Worm (Caenorhabditis elegans) whole organism, L1 larva: ENCODE results near the gene wrt-1.

Source experiments
- C04F5.9 ChIP-seq: sonication (generic microtip); optimal IDR thresholded peaks from 2 replicates; lab custom pipeline; 2016; ENCODE audit warnings: missing genetic modification characterization, missing compliant biosample characterization
- C16A3.4 ChIP-seq: fragments of 150-350 bp; optimal IDR thresholded peaks from 2 replicates; lab custom pipeline; 2014; ENCODE audit warnings: missing biosample characterization, missing genetic modification characterization
- F16B12.6 ChIP-seq: fragments of 150-350 bp; optimal IDR thresholded peaks from 2 replicates; lab custom pipeline; 2014; ENCODE audit warnings: missing biosample characterization, missing genetic modification characterization
- blmp-1 ChIP-seq: fragments of 150-350 bp; optimal IDR thresholded peaks from 2 replicates; lab custom pipeline; 2014; ENCODE audit warnings: missing biosample characterization, missing genetic modification characterization
- ceh-8 ChIP-seq: fragments of 200-800 bp; sonication (Bioruptor generic); optimal IDR thresholded peaks from 2 replicates; lab custom pipeline; 2018; ENCODE audit warnings: mild to moderate bottlenecking, missing genetic modification characterization, moderate library complexity, missing compliant biosample characterization
- ceh-82 ChIP-seq, 3 experiments: fragments of 150-350 bp in 1 of 3; sonication (generic microtip) in 2 of 3; optimal IDR thresholded peaks; 2 replicates each; lab custom pipeline; 2014 to 2017; ENCODE audit warnings: missing biosample characterization in 3 of 3, missing genetic modification characterization in 3 of 3
- ceh-90 ChIP-seq: sonication (generic microtip); optimal IDR thresholded peaks from 2 replicates; lab custom pipeline; 2016; ENCODE audit warnings: missing genetic modification characterization, missing compliant biosample characterization
- ces-1 ChIP-seq: fragments of 150-350 bp; optimal IDR thresholded peaks from 2 replicates; lab custom pipeline; 2014; ENCODE audit warnings: missing biosample characterization, missing genetic modification reagents, missing genetic modification characterization
- dsc-1 ChIP-seq: sonication (generic microtip); optimal IDR thresholded peaks from 2 replicates; lab custom pipeline; 2016; ENCODE audit warnings: mild to moderate bottlenecking, missing genetic modification characterization, missing compliant biosample characterization
- efl-1 ChIP-seq, 4 experiments: fragments of 150-350 bp; optimal IDR thresholded peaks in 3 of 4; peaks in 1 of 4; 1 replicate in 1 of 4; 2 replicates in 3 of 4; lab custom pipeline; 2014; ENCODE audit warnings: missing biosample characterization in 2 of 4, missing genetic modification characterization in 2 of 4, missing genetic modification reagents in 2 of 4
- egl-13 ChIP-seq: sonication (generic microtip); optimal IDR thresholded peaks from 2 replicates; lab custom pipeline; 2016; ENCODE audit warnings: missing genotype, missing genetic modification reagents, missing genetic modification characterization, missing compliant biosample characterization
- elt-2 ChIP-seq: sonication (generic microtip); optimal IDR thresholded peaks from 2 replicates; lab custom pipeline; 2016; ENCODE audit warnings: missing genetic modification characterization, mild to moderate bottlenecking, inconsistent platforms, missing compliant biosample characterization, missing genetic modification reagents
- elt-3 ChIP-seq, 6 experiments: fragments of 150-350 bp in 1 of 6; sonication (generic microtip); optimal IDR thresholded peaks; 2 replicates each; lab custom pipeline; 2017 to 2018; ENCODE audit warnings: missing biosample characterization in 6 of 6, missing genetic modification characterization in 6 of 6, inconsistent platforms in 1 of 6
- fkh-10 ChIP-seq: sonication (generic microtip); optimal IDR thresholded peaks from 2 replicates; lab custom pipeline; 2017; ENCODE audit warnings: missing biosample characterization, missing genetic modification reagents, missing genetic modification characterization
- fkh-4 ChIP-seq: sonication (generic microtip); optimal IDR thresholded peaks from 2 replicates; lab custom pipeline; 2016; ENCODE audit warnings: missing compliant biosample characterization, missing genetic modification characterization, borderline replicate concordance
- fkh-8 ChIP-seq: sonication (generic microtip); optimal IDR thresholded peaks from 2 replicates; lab custom pipeline; 2016; ENCODE audit warnings: mild to moderate bottlenecking, missing genetic modification characterization, missing compliant biosample characterization
- hlh-4 ChIP-seq: sonication (generic microtip); optimal IDR thresholded peaks from 2 replicates; lab custom pipeline; 2016; ENCODE audit warnings: mild to moderate bottlenecking, missing genetic modification characterization, missing compliant biosample characterization
- lin-14 ChIP-seq: fragments of 200-800 bp; sonication (Bioruptor generic); optimal IDR thresholded peaks from 2 replicates; lab custom pipeline; 2018; ENCODE audit warnings: mild to moderate bottlenecking, missing genetic modification characterization, moderate library complexity, missing compliant biosample characterization
- lin-39 ChIP-seq: fragments of 150-350 bp; optimal IDR thresholded peaks from 2 replicates; lab custom pipeline; 2014; ENCODE audit warnings: missing biosample characterization, missing genetic modification reagents, missing genetic modification characterization
- mdl-1 ChIP-seq, 2 experiments: fragments of 150-350 bp; optimal IDR thresholded peaks; 2 replicates each; lab custom pipeline; 2014 to 2017; ENCODE audit warnings: missing biosample characterization in 2 of 2, missing genetic modification characterization in 2 of 2, inconsistent platforms in 1 of 2
- nhr-12 ChIP-seq: sonication (generic microtip); optimal IDR thresholded peaks from 2 replicates; lab custom pipeline; 2017; ENCODE audit warnings: missing biosample characterization, missing genetic modification characterization
- nhr-19 ChIP-seq: fragments of 200-800 bp; sonication (Bioruptor generic); conservative IDR thresholded peaks from 2 replicates; pipeline ENCODE4 v1.3.6; 2022; ENCODE audit warnings: missing genetic modification characterization, missing compliant biosample characterization
- nhr-20 ChIP-seq: sonication (generic microtip); optimal IDR thresholded peaks from 2 replicates; lab custom pipeline; 2016; ENCODE audit warnings: mild to moderate bottlenecking, missing genetic modification characterization, missing compliant biosample characterization
- nhr-28 ChIP-seq: fragments of 150-350 bp; optimal IDR thresholded peaks from 2 replicates; lab custom pipeline; 2014; ENCODE audit warnings: missing biosample characterization, missing genetic modification characterization
- nhr-77 ChIP-seq: fragments of 150-350 bp; optimal IDR thresholded peaks from 2 replicates; lab custom pipeline; 2014; ENCODE audit warnings: missing biosample characterization, missing genetic modification characterization
- nhr-90 ChIP-seq: sonication (generic microtip); optimal IDR thresholded peaks from 2 replicates; lab custom pipeline; 2016; ENCODE audit warnings: mild to moderate bottlenecking, missing genetic modification characterization, missing compliant biosample characterization; ENCODE audit not compliant: poor library complexity
- pqm-1 ChIP-seq: sonication (generic microtip); optimal IDR thresholded peaks from 3 replicates; lab custom pipeline; 2017; ENCODE audit warnings: missing biosample characterization, missing genetic modification characterization
- skn-1 ChIP-seq: fragments of 150-350 bp; optimal IDR thresholded peaks from 2 replicates; lab custom pipeline; 2014; ENCODE audit warnings: missing biosample characterization, missing genetic modification characterization
- snu-23 ChIP-seq: sonication (generic microtip); optimal IDR thresholded peaks from 2 replicates; lab custom pipeline; 2016; ENCODE audit warnings: missing genetic modification characterization, missing compliant biosample characterization
- tbx-2 ChIP-seq: sonication (generic microtip); optimal IDR thresholded peaks from 2 replicates; lab custom pipeline; 2016; ENCODE audit warnings: missing genetic modification characterization, missing compliant biosample characterization
- tlp-1 ChIP-seq: fragments of 150-350 bp; optimal IDR thresholded peaks from 2 replicates; lab custom pipeline; 2014; ENCODE audit warnings: missing biosample characterization, missing genetic modification characterization
- unc-130 ChIP-seq: fragments of 150-350 bp; optimal IDR thresholded peaks from 2 replicates; lab custom pipeline; 2017; ENCODE audit warnings: missing biosample characterization, missing genetic modification characterization, inconsistent platforms
- ztf-4 ChIP-seq: fragments of 150-350 bp; optimal IDR thresholded peaks from 2 replicates; lab custom pipeline; 2014; ENCODE audit warnings: missing biosample characterization, missing genetic modification characterization

Gene wrt-1

ce11 chrII:7561494-7561893, 30.7 kb downstream of the wrt-1 start, which contains the start of the genes ZK1290.11 and ZK1290.1:
Gene ZK1290.11, minus strand, starts transcription at chrII:7561594.
Gene ZK1290.1, plus strand, starts transcription at chrII:7561764.
- TF ChIP-seq dsc-1, result no peak
- no peak for TF ChIP-seq ces-1

DNA sequence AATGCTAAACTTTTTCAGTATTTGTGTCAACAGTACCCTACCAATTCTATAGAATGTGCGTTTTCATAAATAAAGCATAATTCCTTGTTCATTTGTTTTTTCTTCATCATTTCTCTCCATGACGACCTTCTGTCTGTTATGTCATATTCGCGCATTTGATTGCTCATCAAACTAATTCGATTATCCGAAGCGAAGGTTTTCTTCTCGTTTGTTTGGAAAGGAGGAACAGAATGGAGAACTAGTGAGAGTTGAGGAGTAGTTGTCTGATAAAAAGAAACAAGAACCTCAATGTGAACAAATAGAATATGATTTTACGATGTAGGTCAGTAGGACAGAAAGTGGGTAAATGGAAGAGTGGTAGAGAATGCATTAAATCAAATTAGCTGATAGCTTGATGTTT, 31.8 kb downstream of the wrt-1 start:
- TF ChIP-seq skn-1 (tag; lab: Kevin White, UChicago) (no peak), blmp-1 (tag; lab: Kevin White, UChicago) (peak; percentile 56)
- TF ChIP-seq, all 84 proteins: peak for 1

- TF ChIP-seq ceh-90, result no peak
- no peak for TF ChIP-seq lin-39 (tag; lab: Kevin White, UChicago)
- no peak for TF ChIP-seq hlh-4 (tag; lab: Kevin White, UChicago)
- no peak for TF ChIP-seq tlp-1 (tag; lab: Kevin White, UChicago)
- TF ChIP-seq nhr-19, result no peak
- TF ChIP-seq nhr-77 (tag; lab: Kevin White, UChicago), result no peak
Measured at ce11 chrII:7570305-7570704, 39.5 kb downstream of the wrt-1 start, which contains the start of gene F35D2.3. Gene F35D2.3, plus strand, starts transcription at chrII:7570605.

- TF ChIP-seq hlh-4 (tag; lab: Kevin White, UChicago) (no peak), lin-14 (GFP tag; lab: Kevin White, UChicago) (peak; percentile 8)
Measured at ce11 chrII:7570820-7571219, 40.0 kb downstream of the wrt-1 start.

- no peak for TF ChIP-seq ztf-4 (tag; lab: Kevin White, UChicago)
- TF ChIP-seq tlp-1 (tag; lab: Kevin White, UChicago), result no peak
- no peak for TF ChIP-seq fkh-8 (tag; lab: Kevin White, UChicago)
- TF ChIP-seq ceh-8 (GFP tag; lab: Kevin White, UChicago), result no peak
- TF ChIP-seq hlh-4 (tag; lab: Kevin White, UChicago), result no peak
- TF ChIP-seq F16B12.6, result no peak
- TF ChIP-seq skn-1 (tag; lab: Kevin White, UChicago), result no peak
- no peak for TF ChIP-seq ceh-90
- TF ChIP-seq pqm-1 (tag; lab: Kevin White, UChicago), result no peak
- no peak for TF ChIP-seq ceh-82 (tag; optimal IDR thresholded peaks at IDR 0.05; lab: Kevin White, UChicago)
Measured at ce11 chrII:7574143-7574542, 43.3 kb downstream of the wrt-1 start, which contains the start of gene F35D2.2. Gene F35D2.2, plus strand, starts transcription at chrII:7574443.

DNA sequence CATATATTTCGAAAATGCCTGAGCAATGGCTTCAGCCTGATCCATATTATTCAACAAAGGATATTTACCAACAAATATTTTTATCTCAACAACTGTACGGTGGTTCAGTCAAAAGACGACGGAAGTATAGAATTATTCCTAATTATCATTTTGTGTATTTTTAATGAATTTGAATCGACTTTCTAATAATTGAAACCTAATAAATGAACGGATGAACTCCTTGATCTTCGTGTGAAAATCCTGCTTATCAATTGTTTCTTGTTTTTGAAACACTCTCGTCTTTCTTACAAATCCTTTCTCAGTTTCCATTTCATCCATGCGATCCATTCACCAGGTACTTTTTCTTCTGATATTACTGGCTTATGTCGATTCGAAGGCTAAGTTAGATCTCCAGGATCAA, 44.8 kb downstream of the wrt-1 start, which contains the start of gene F35D2.1:
TSS of gene F35D2.1 (plus strand) at position 301 of the 400 bp plus-strand sequence.
- TF ChIP-seq ceh-8 (GFP tag; lab: Kevin White, UChicago) (no peak), nhr-77 (tag; lab: Kevin White, UChicago) (no peak), nhr-12 (tag; lab: Kevin White, UChicago) (no peak), elt-2 (tag; lab: Kevin White, UChicago) (no peak), egl-13 (no peak), nhr-28 (tag; lab: Kevin White, UChicago) (no peak), fkh-4 (tag; lab: Kevin White, UChicago) (no peak), fkh-10 (GFP tag; lab: Kevin White, UChicago) (no peak), elt-3 (tag; optimal IDR thresholded peaks at IDR 0.05; lab: Kevin White, UChicago) (no peak), C04F5.9 (tag; lab: Kevin White, UChicago) (no peak), tbx-2 (no peak), mdl-1 (tag; optimal IDR thresholded peaks at IDR 0.05; lab: Kevin White, UChicago) (no peak), nhr-20 (tag; lab: Kevin White, UChicago) (no peak), nhr-90 (tag; lab: Kevin White, UChicago) (no peak), C16A3.4 (no peak), snu-23 (no peak), unc-130 (tag; lab: Kevin White, UChicago) (no peak), efl-1 (optimal IDR thresholded peaks at IDR 0.05; lab: Kevin White, UChicago) (no peak), efl-1 (GFP tag; optimal IDR thresholded peaks at IDR 0.05 in 1 of 2; lab: Kevin White, UChicago) (no peak)
- TF ChIP-seq, all 84 proteins: peak for 0
